Worm (Caenorhabditis elegans): ENCODE data around the gene Y67D2.2.
A peak's percentile ranks its signal among the peaks of the same experiment; 100 is the strongest.

DNA sequence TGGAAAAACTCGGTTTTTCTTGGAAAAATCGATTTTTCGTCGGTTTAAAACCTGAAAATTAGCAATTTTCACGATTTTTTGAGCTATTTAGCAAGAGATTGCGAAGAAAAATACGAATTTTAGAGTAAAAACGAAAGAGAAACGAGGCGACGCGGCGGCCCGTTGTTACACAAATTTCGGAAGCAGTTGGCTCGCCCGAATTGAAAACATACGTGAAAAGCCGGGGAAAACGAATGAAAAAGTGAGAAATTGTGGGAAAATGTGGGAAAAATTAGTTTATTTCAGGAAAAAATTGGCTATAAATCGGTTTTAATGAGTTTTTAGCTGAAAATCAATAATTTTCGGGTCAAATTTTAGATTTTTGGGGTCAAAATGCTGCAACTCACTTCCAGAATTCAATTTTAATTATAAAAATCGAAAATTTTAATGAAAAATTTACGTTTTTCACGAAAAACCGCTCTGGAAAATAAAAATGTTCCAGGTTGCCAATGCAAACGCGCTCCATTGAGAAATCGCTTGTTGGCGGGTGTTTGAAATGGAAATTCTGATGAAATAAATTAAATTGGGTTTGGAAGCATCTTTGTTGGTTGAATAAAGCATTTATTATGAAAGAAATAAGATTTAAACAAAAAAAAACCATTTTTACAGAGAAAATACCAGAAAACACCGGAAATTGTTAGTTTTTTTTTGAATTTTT lies 25.7 kb upstream of the Y67D2.2 start, which contains the start of gene snf-6:
- TF ChIP-seq ets-5 (GFP tag; IDR thresholded peaks at IDR 0.05) (no peak), fos-1 (tag; optimal IDR thresholded peaks at IDR 0.05) (peak; percentile 18), tbx-2 (tag; optimal IDR thresholded peaks at IDR 0.05) (peak; percentile 36), nhr-90 (tag; optimal IDR thresholded peaks at IDR 0.05; ENCODE audit: poor library complexity) (peak; percentile 18), unc-62 (GFP tag; optimal IDR thresholded peaks at IDR 0.05) (no peak), lin-13 (GFP tag; optimal IDR thresholded peaks at IDR 0.05) (peak; percentile 40), lin-39 (tag; optimal IDR thresholded peaks at IDR 0.05) (no peak), mef-2 (tag; optimal IDR thresholded peaks at IDR 0.05) (no peak)
